Fruit fly (Drosophila melanogaster) whole organism, embryonic: Measurements from ENCODE around the gene CG10337.

ENCODE experiments used
- Aef1 ChIP-seq: fragments of 200-800 bp; sonication (Bioruptor generic); IDR thresholded peaks from 3 replicates; pipeline ENCODE4 v1.3.6; 2022; ENCODE audit warnings: missing biosample characterization, missing genetic modification characterization
- Blimp-1 ChIP-seq: fragments of 200-800 bp; sonication (Bioruptor generic); optimal IDR thresholded peaks from 3 replicates; lab custom pipeline; 2018; ENCODE audit warnings: missing biosample characterization, missing genetic modification characterization, mild to moderate bottlenecking, moderate library complexity, missing genetic modification reagents
- CG11085 ChIP-seq: fragments of 200-800 bp; sonication (Bioruptor generic); IDR thresholded peaks from 2 replicates; pipeline ENCODE4 v1.3.6; 2022; ENCODE audit warnings: missing biosample characterization, missing genetic modification characterization
- CG11695 ChIP-seq: fragments of 200-800 bp; sonication (Bioruptor generic); IDR thresholded peaks from 3 replicates; pipeline ENCODE4 v1.3.6; 2022; ENCODE audit warnings: missing biosample characterization, missing genetic modification characterization
- CG11696 ChIP-seq: fragments of 200-800 bp; sonication (Bioruptor generic); IDR thresholded peaks from 2 replicates; pipeline ENCODE4 v1.3.6; 2022; ENCODE audit warnings: missing biosample characterization, missing genetic modification characterization
- CG12236 ChIP-seq: fragments of 200-800 bp; sonication (Bioruptor generic); optimal IDR thresholded peaks from 2 replicates; lab custom pipeline; 2016; ENCODE audit warnings: missing biosample characterization, missing genetic modification characterization
- CG12391 ChIP-seq: fragments of 200-800 bp; sonication (Bioruptor generic); optimal IDR thresholded peaks from 3 replicates; lab custom pipeline; 2018; ENCODE audit warnings: missing biosample characterization, mild to moderate bottlenecking, missing genetic modification characterization, moderate library complexity
- CG14965 ChIP-seq: fragments of 200-800 bp; sonication (Bioruptor generic); optimal IDR thresholded peaks from 2 replicates; lab custom pipeline; 2016; ENCODE audit warnings: missing biosample characterization, missing genetic modification characterization, borderline replicate concordance
- CG15011 ChIP-seq: fragments of 200-800 bp; sonication (Bioruptor generic); optimal IDR thresholded peaks from 3 replicates; lab custom pipeline; 2018; ENCODE audit warnings: missing biosample characterization, mild to moderate bottlenecking, missing genetic modification characterization
- CG16779 ChIP-seq: fragments of 200-800 bp; sonication (Bioruptor generic); IDR thresholded peaks from 2 replicates; pipeline ENCODE4 v1.3.6; 2022; ENCODE audit warnings: missing biosample characterization, missing genetic modification characterization
- CG17612 ChIP-seq: fragments of 200-800 bp; sonication (Bioruptor generic); IDR thresholded peaks from 2 replicates; pipeline ENCODE4 v1.3.6; 2022; ENCODE audit warnings: missing biosample characterization, missing genetic modification characterization
- CG17802 ChIP-seq: fragments of 200-800 bp; sonication (Bioruptor generic); optimal IDR thresholded peaks from 2 replicates; lab custom pipeline; 2018; ENCODE audit warnings: missing biosample characterization, mild to moderate bottlenecking, missing genetic modification characterization, moderate library complexity
- CG18599 ChIP-seq: fragments of 200-800 bp; sonication (Bioruptor generic); optimal IDR thresholded peaks from 3 replicates; lab custom pipeline; 2017; ENCODE audit warnings: missing biosample characterization, missing genetic modification characterization, mild to moderate bottlenecking, moderate library complexity, missing genetic modification reagents
- CG2712 ChIP-seq: fragments of 200-800 bp; optimal IDR thresholded peaks from 3 replicates; lab custom pipeline; 2019; ENCODE audit warnings: missing biosample characterization, mild to moderate bottlenecking, missing genetic modification characterization, moderate library complexity
- CG3995 ChIP-seq: fragments of 200-800 bp; sonication (Bioruptor generic); optimal IDR thresholded peaks from 3 replicates; lab custom pipeline; 2016; ENCODE audit warnings: missing biosample characterization, missing genetic modification characterization
- CG5245 ChIP-seq: fragments of 200-800 bp; sonication (Bioruptor generic); optimal IDR thresholded peaks from 3 replicates; lab custom pipeline; 2016; ENCODE audit warnings: missing biosample characterization, missing genetic modification characterization
- CG9817 ChIP-seq: fragments of 200-800 bp; sonication (Bioruptor generic); optimal IDR thresholded peaks from 2 replicates; lab custom pipeline; 2018; ENCODE audit warnings: missing biosample characterization, mild to moderate bottlenecking, missing genetic modification characterization, moderate library complexity
- Dll ChIP-seq: fragments of 200-800 bp; sonication (Bioruptor generic); IDR thresholded peaks from 4 replicates; pipeline ENCODE4 v1.3.6; 2022; ENCODE audit warnings: missing biosample characterization, missing genetic modification characterization; ENCODE audit not compliant: partially characterized antibody
- E2f2 ChIP-seq: fragments of 200-800 bp; sonication (Bioruptor generic); IDR thresholded peaks from 2 replicates; pipeline ENCODE4 v1.3.6; 2022; ENCODE audit warnings: missing biosample characterization, missing genetic modification characterization
- Eip74EF ChIP-seq, 2 experiments: fragments of 200-800 bp in 1 of 2; fragments of >200 bp in 1 of 2; sonication (Bioruptor generic) in 1 of 2; optimal IDR thresholded peaks; 2 replicates each; lab custom pipeline; 2017 to 2019; ENCODE audit warnings: missing biosample characterization in 2 of 2, missing genetic modification characterization in 2 of 2, mild to moderate bottlenecking in 1 of 2, moderate library complexity in 1 of 2
- HLHmδ ChIP-seq: fragments of 200-800 bp; sonication (Bioruptor generic); optimal IDR thresholded peaks from 2 replicates; lab custom pipeline; 2018; ENCODE audit warnings: missing biosample characterization, mild to moderate bottlenecking, missing genetic modification characterization, moderate library complexity
- Hand ChIP-seq: fragments of 200-800 bp; sonication (Bioruptor generic); optimal IDR thresholded peaks from 2 replicates; lab custom pipeline; 2017; ENCODE audit warnings: mild to moderate bottlenecking, missing biosample characterization, missing genetic modification reagents, missing genetic modification characterization
- Hey ChIP-seq: fragments of 200-800 bp; sonication (Bioruptor generic); optimal IDR thresholded peaks from 3 replicates; lab custom pipeline; 2018; ENCODE audit warnings: missing biosample characterization, mild to moderate bottlenecking, missing genetic modification characterization
- Meics ChIP-seq: fragments of 200-800 bp; sonication (Bioruptor generic); optimal IDR thresholded peaks from 2 replicates; lab custom pipeline; 2017; ENCODE audit warnings: missing biosample characterization, mild to moderate bottlenecking, missing genetic modification characterization
- NC2α ChIP-seq: fragments of 200-800 bp; sonication (Bioruptor generic); optimal IDR thresholded peaks from 2 replicates; lab custom pipeline; 2016; ENCODE audit warnings: missing biosample characterization, missing genetic modification characterization
- Stat92E ChIP-seq, 3 experiments: fragments of >200 bp in 2 of 3; fragments of 200-800 bp in 1 of 3; sonication (Bioruptor generic) in 1 of 3; optimal IDR thresholded peaks; 2 replicates each; lab custom pipeline; 2017 to 2019; ENCODE audit warnings: missing biosample characterization in 3 of 3, missing genetic modification characterization in 3 of 3, mild to moderate bottlenecking in 1 of 3, moderate library complexity in 1 of 3
- TFAM ChIP-seq: fragments of 200-800 bp; sonication (Bioruptor generic); optimal IDR thresholded peaks from 2 replicates; lab custom pipeline; 2017; ENCODE audit warnings: missing biosample characterization, missing genetic modification characterization, inconsistent platforms
- Tbp ChIP-seq: fragments of >200 bp; optimal IDR thresholded peaks from 2 replicates; lab custom pipeline; 2018; ENCODE audit warnings: missing biosample characterization, missing genetic modification characterization
- ab ChIP-seq: fragments of 200-800 bp; sonication (Bioruptor generic); optimal IDR thresholded peaks from 2 replicates; lab custom pipeline; 2016; ENCODE audit warnings: missing biosample characterization, missing genetic modification characterization
- amos ChIP-seq: fragments of 200-800 bp; sonication (Bioruptor generic); IDR thresholded peaks from 2 replicates; pipeline ENCODE4 v1.3.6; 2022; ENCODE audit warnings: missing biosample characterization, missing genetic modification characterization; ENCODE audit not compliant: partially characterized antibody
- az2 ChIP-seq: fragments of 200-800 bp; sonication (Bioruptor generic); optimal IDR thresholded peaks from 3 replicates; lab custom pipeline; 2016; ENCODE audit warnings: missing biosample characterization, missing genetic modification characterization
- bsh ChIP-seq, 2 experiments: fragments of 200-800 bp; sonication (Bioruptor generic); optimal IDR thresholded peaks; 2 replicates each; lab custom pipeline; 2017 to 2018; ENCODE audit warnings: mild to moderate bottlenecking in 2 of 2, missing biosample characterization in 2 of 2, missing genetic modification characterization in 2 of 2, moderate library complexity in 1 of 2
- btn ChIP-seq: fragments of 200-800 bp; sonication (Bioruptor generic); optimal IDR thresholded peaks from 2 replicates; lab custom pipeline; 2016; ENCODE audit warnings: missing biosample characterization, missing genetic modification characterization
- chn ChIP-seq: fragments of 200-800 bp; sonication (Bioruptor generic); optimal IDR thresholded peaks from 2 replicates; lab custom pipeline; 2016; ENCODE audit warnings: missing biosample characterization, missing genetic modification characterization
- en ChIP-seq: fragments of 200-800 bp; sonication (Bioruptor generic); optimal IDR thresholded peaks from 2 replicates; lab custom pipeline; 2016; ENCODE audit warnings: missing biosample characterization, missing genetic modification characterization
- ewg ChIP-seq: fragments of 200-800 bp; sonication (Bioruptor generic); optimal IDR thresholded peaks from 3 replicates; lab custom pipeline; 2017; ENCODE audit warnings: mild to moderate bottlenecking, missing biosample characterization, missing genetic modification reagents, missing genetic modification characterization
- lov ChIP-seq, 2 experiments: fragments of 200-800 bp in 1 of 2; fragments of >200 bp in 1 of 2; sonication (Bioruptor generic) in 1 of 2; IDR thresholded peaks in 1 of 2; optimal IDR thresholded peaks in 1 of 2; 2 replicates in 1 of 2; 3 replicates in 1 of 2; pipeline versions ENCODE4 v1.3.6 to Lab custom; 2017 to 2022; ENCODE audit warnings: missing biosample characterization in 1 of 2, missing genetic modification characterization in 1 of 2
- oc ChIP-seq: fragments of 200-800 bp; sonication (Bioruptor generic); optimal IDR thresholded peaks from 2 replicates; lab custom pipeline; 2018; ENCODE audit warnings: missing biosample characterization, mild to moderate bottlenecking, missing genetic modification characterization, moderate library complexity
- row ChIP-seq: fragments of 200-800 bp; sonication (Bioruptor generic); IDR thresholded peaks from 3 replicates; pipeline ENCODE4 v1.3.6; 2022; ENCODE audit warnings: missing biosample characterization, missing genetic modification characterization
- seq ChIP-seq: fragments of 200-800 bp; sonication (Bioruptor generic); IDR thresholded peaks from 2 replicates; pipeline ENCODE4 v1.3.6; 2022; ENCODE audit warnings: missing biosample characterization, missing genetic modification characterization
- sim ChIP-seq: fragments of 200-800 bp; sonication (Bioruptor generic); IDR thresholded peaks from 2 replicates; pipeline ENCODE4 v1.3.6; 2022; ENCODE audit warnings: missing biosample characterization, missing genetic modification characterization
- slou ChIP-seq: fragments of 200-800 bp; sonication (Bioruptor generic); optimal IDR thresholded peaks from 3 replicates; lab custom pipeline; 2016; ENCODE audit warnings: missing biosample characterization, missing genetic modification characterization
- sug ChIP-seq: fragments of 200-800 bp; optimal IDR thresholded peaks from 2 replicates; lab custom pipeline; 2019; ENCODE audit warnings: missing biosample characterization, mild to moderate bottlenecking, missing genetic modification characterization, moderate library complexity
- tup ChIP-seq: fragments of 200-800 bp; sonication (Bioruptor generic); optimal IDR thresholded peaks from 2 replicates; lab custom pipeline; 2016; ENCODE audit warnings: missing biosample characterization, mild to moderate bottlenecking, missing genetic modification characterization, moderate library complexity
- vvl ChIP-seq: fragments of 200-800 bp; sonication (Bioruptor generic); IDR thresholded peaks from 2 replicates; pipeline ENCODE4 v1.3.6; 2022; ENCODE audit warnings: missing biosample characterization, missing genetic modification characterization
- wor ChIP-seq: fragments of 200-800 bp; sonication (Bioruptor generic); IDR thresholded peaks from 2 replicates; pipeline ENCODE4 v1.3.6; 2022; ENCODE audit warnings: missing biosample characterization, missing genetic modification characterization
- zen ChIP-seq: fragments of 200-800 bp; sonication (Bioruptor generic); optimal IDR thresholded peaks from 3 replicates; lab custom pipeline; 2018; ENCODE audit warnings: missing biosample characterization, mild to moderate bottlenecking, missing genetic modification characterization, moderate library complexity

CG10337 gene

dm6 chr2L:19586436-19587333, 39.9 kb upstream of the CG10337 start, which contains the start of gene Lar (continued):
- TF ChIP-seq lov (optimal IDR thresholded peaks at IDR 0.05; lab: Kevin White, UChicago) (no peak), lov (GFP tag; IDR thresholded peaks at IDR 0.05; lab: Robert Waterston, UW) (0 out of 3 replicates have a peak, but pooled peaks have one; percentile 17), CG11696 (GFP tag; lab: Robert Waterston, UW) (no peak), en (peak; percentile 43), Hey (tag; lab: Kevin White, UChicago) (no peak), wor (no peak), sug (tag; lab: Kevin White, UChicago) (peak; percentile 57), CG9817 (peak; percentile 60), slou (GFP tag; lab: Kevin White, UChicago) (peak; percentile 36), Meics (GFP tag; lab: Kevin White, UChicago) (peak; percentile 58), CG11085 (no peak), row (GFP tag; lab: Robert Waterston, UW) (peak; percentile 87), sim (peak; percentile 54; the same call in 1 of the 2 replicates), Aef1 (peak; percentile 67), Blimp-1 (GFP tag; lab: Kevin White, UChicago) (peak; percentile 37), az2 (GFP tag; lab: Kevin White, UChicago) (peak; percentile 54), TFAM (GFP tag; lab: Kevin White, UChicago) (no peak), CG5245 (GFP tag; lab: Kevin White, UChicago) (peak; percentile 26), tup (GFP tag; lab: Kevin White, UChicago) (no peak), HLHmδ (GFP tag; lab: Kevin White, UChicago) (no peak), CG14965 (GFP tag; lab: Kevin White, UChicago) (no peak), oc (tag; lab: Kevin White, UChicago) (no peak), btn (peak; percentile 9), Dll (peak; percentile 30; the same call in 1 of the 4 replicates), seq (no peak), CG2712 (tag; lab: Kevin White, UChicago) (peak; percentile 67), E2f2 (peak; percentile 57), vvl (GFP tag; lab: Robert Waterston, UW) (peak; percentile 75), zen (tag; lab: Kevin White, UChicago) (peak; percentile 42), ab (GFP tag; lab: Kevin White, UChicago) (peak; percentile 44), CG17802 (tag; lab: Kevin White, UChicago) (no peak), CG3995 (GFP tag; lab: Kevin White, UChicago) (peak; percentile 96), CG12391 (peak; percentile 72), NC2α (GFP tag; lab: Kevin White, UChicago) (no peak), CG16779 (GFP tag; lab: Robert Waterston, UW) (no peak), bsh (GFP tag; optimal IDR thresholded peaks at IDR 0.05; lab: Kevin White, UChicago) (peak; percentile 6 to 47), Tbp (GFP tag; lab: Kevin White, UChicago) (no peak), ewg (GFP tag; lab: Kevin White, UChicago) (peak; percentile 86), Hand (GFP tag; lab: Kevin White, UChicago) (peak; percentile 33), CG17612 (GFP tag; lab: Robert Waterston, UW) (no peak), CG15011 (GFP tag; lab: Kevin White, UChicago) (no peak), CG18599 (GFP tag; lab: Kevin White, UChicago) (peak; percentile 62), CG11695 (GFP tag; lab: Robert Waterston, UW) (peak; percentile 59; the same call in 1 of the 3 replicates), Eip74EF (GFP tag; optimal IDR thresholded peaks at IDR 0.05; lab: Kevin White, UChicago) (no peak), Stat92E (GFP tag; optimal IDR thresholded peaks at IDR 0.05; lab: Kevin White, UChicago) (peak in 1 of 3 experiments; percentile 59), CG12236 (GFP tag; lab: Kevin White, UChicago) (no peak), chn (GFP tag; lab: Kevin White, UChicago) (peak; percentile 61), amos (peak; percentile 62; the same call in 1 of the 2 replicates)
